Worm (Caenorhabditis elegans) whole organism, early embryonic: Measurements from ENCODE around the gene F09E5.7.

Experiments used
- B0310.2 ChIP-seq: sonication (generic microtip); optimal IDR thresholded peaks from 2 replicates; lab custom pipeline; 2016; ENCODE audit warnings: mild to moderate bottlenecking, missing genetic modification characterization, missing compliant biosample characterization
- F13C5.2 ChIP-seq: sonication (generic microtip); optimal IDR thresholded peaks from 2 replicates; lab custom pipeline; 2017; ENCODE audit warnings: mild to moderate bottlenecking, missing genetic modification characterization, inconsistent platforms, missing compliant biosample characterization
- aly-1 ChIP-seq: sonication (generic microtip); optimal IDR thresholded peaks from 2 replicates; lab custom pipeline; 2016; ENCODE audit warnings: missing genetic modification characterization, missing compliant biosample characterization
- ama-1 ChIP-seq: fragments of 150-350 bp; optimal IDR thresholded peaks from 2 replicates; lab custom pipeline; 2014
- ceh-13 ChIP-seq: fragments of 200-800 bp; sonication (Bioruptor generic); optimal IDR thresholded peaks from 2 replicates; lab custom pipeline; 2018; ENCODE audit warnings: mild to moderate bottlenecking, missing genetic modification characterization, missing compliant biosample characterization
- ceh-36 ChIP-seq: sonication (generic microtip); optimal IDR thresholded peaks from 2 replicates; lab custom pipeline; 2016; ENCODE audit warnings: missing genetic modification characterization, inconsistent platforms, missing compliant biosample characterization
- flt-1 ChIP-seq: fragments of 200-800 bp; sonication (Bioruptor generic); IDR thresholded peaks from 2 replicates; pipeline ENCODE4 v1.3.6; 2022; ENCODE audit warnings: missing genetic modification characterization, missing compliant biosample characterization
- hmg-4 ChIP-seq: fragments of 200-800 bp; sonication (Bioruptor generic); optimal IDR thresholded peaks from 2 replicates; lab custom pipeline; 2018; ENCODE audit warnings: mild to moderate bottlenecking, missing genetic modification characterization, missing compliant biosample characterization
- scrt-1 ChIP-seq: fragments of 200-800 bp; sonication (Bioruptor generic); IDR thresholded peaks from 2 replicates; pipeline ENCODE4 v1.3.6; 2022; ENCODE audit warnings: missing genetic modification characterization, missing compliant biosample characterization
- sea-1 ChIP-seq: fragments of 200-800 bp; sonication (Bioruptor generic); conservative IDR thresholded peaks from 2 replicates; pipeline ENCODE4 v1.3.6; 2022; ENCODE audit warnings: missing genetic modification characterization, missing compliant biosample characterization
- tbx-11 ChIP-seq: fragments of 200-800 bp; sonication (Bioruptor generic); IDR thresholded peaks from 2 replicates; pipeline ENCODE4 v1.3.6; 2022; ENCODE audit warnings: missing genetic modification characterization, missing compliant biosample characterization
- tbx-37 ChIP-seq: fragments of 200-800 bp; sonication (Bioruptor generic); conservative IDR thresholded peaks from 2 replicates; pipeline ENCODE4 v1.3.6; 2022; ENCODE audit warnings: missing genetic modification reagents, missing genetic modification characterization, missing compliant biosample characterization
- tra-4 ChIP-seq: sonication (generic microtip); optimal IDR thresholded peaks from 2 replicates; lab custom pipeline; 2017; ENCODE audit warnings: missing genetic modification characterization, missing compliant biosample characterization

DNA sequence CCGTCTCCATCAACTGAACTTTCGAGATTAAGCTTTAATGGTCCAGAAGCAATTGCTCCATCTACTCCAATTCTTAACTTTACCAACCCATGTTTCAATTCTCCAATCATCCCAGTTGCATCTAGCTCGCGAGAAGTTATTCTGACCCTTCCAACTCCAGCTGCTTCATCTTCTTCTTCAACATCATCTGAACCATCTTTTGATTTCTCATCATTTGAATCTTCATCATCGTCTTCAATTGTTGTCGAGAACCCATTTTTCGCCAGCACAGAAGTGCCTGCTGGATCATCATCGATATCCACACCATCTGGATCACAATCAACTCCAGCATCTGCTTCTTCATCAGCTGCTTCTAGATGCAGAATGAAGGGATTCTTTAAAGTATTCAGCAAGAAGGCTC lies 12.4 kb upstream of the F09E5.7 start:
- TF ChIP-seq ama-1 (lab: Kevin White, UChicago): no peak
- no peak for TF ChIP-seq scrt-1 (GFP tag; lab: Robert Waterston, UW)
- no peak for TF ChIP-seq ceh-36 (tag; lab: Kevin White, UChicago)
- no peak for TF ChIP-seq flt-1 (GFP tag; lab: Robert Waterston, UW)
- TF ChIP-seq sea-1 (GFP tag; lab: Robert Waterston, UW): no peak
- no peak for TF ChIP-seq tbx-11
- TF ChIP-seq tbx-37 (GFP tag; lab: Robert Waterston, UW): no peak
- TF ChIP-seq aly-1 (tag; lab: Kevin White, UChicago): no peak
- TF ChIP-seq tra-4: no peak
- no peak for TF ChIP-seq ceh-13
- no peak for TF ChIP-seq hmg-4 (GFP tag; lab: Kevin White, UChicago)
- TF ChIP-seq B0310.2 (tag; lab: Kevin White, UChicago): no peak
- no peak for TF ChIP-seq F13C5.2
